Fruit fly (Drosophila melanogaster) whole organism, prepupa: Measurements from ENCODE around the gene CG11999.

Source experiments
- CG3919 ChIP-seq: fragments of 200-800 bp; sonication (Bioruptor generic); optimal IDR thresholded peaks from 3 replicates; lab custom pipeline; 2016; ENCODE audit warnings: missing biosample characterization, missing genetic modification characterization
- CG4318 ChIP-seq: fragments of 200-800 bp; sonication (Bioruptor generic); optimal IDR thresholded peaks from 3 replicates; lab custom pipeline; 2017; ENCODE audit warnings: missing biosample characterization, mild to moderate bottlenecking, missing genetic modification characterization
- CG6792 ChIP-seq: fragments of 200-800 bp; sonication (Bioruptor generic); optimal IDR thresholded peaks from 3 replicates; lab custom pipeline; 2016; ENCODE audit warnings: missing biosample characterization, missing genetic modification characterization
- CG8119 ChIP-seq: fragments of 200-800 bp; sonication (Bioruptor generic); IDR thresholded peaks from 3 replicates; pipeline ENCODE4 v1.3.6; 2022; ENCODE audit warnings: missing biosample characterization, missing genetic modification characterization
- Eip93F ChIP-seq: fragments of 200-800 bp; sonication (Bioruptor generic); optimal IDR thresholded peaks from 2 replicates; lab custom pipeline; 2016; ENCODE audit warnings: missing biosample characterization, mild to moderate bottlenecking, missing genetic modification characterization
- Ets21C ChIP-seq: fragments of 200-800 bp; sonication (Bioruptor generic); optimal IDR thresholded peaks from 3 replicates; lab custom pipeline; 2016; ENCODE audit warnings: missing biosample characterization, missing genetic modification characterization
- Gug ChIP-seq: fragments of 200-800 bp; sonication (Bioruptor generic); IDR thresholded peaks from 2 replicates; pipeline ENCODE4 v1.3.6; 2022; ENCODE audit warnings: missing biosample characterization, missing genetic modification characterization
- Hr39 ChIP-seq: fragments of 200-800 bp; sonication (Bioruptor generic); optimal IDR thresholded peaks from 2 replicates; lab custom pipeline; 2016; ENCODE audit warnings: missing biosample characterization, missing genetic modification characterization
- Smox ChIP-seq: fragments of 200-800 bp; sonication (Bioruptor generic); optimal IDR thresholded peaks from 3 replicates; lab custom pipeline; 2016; ENCODE audit warnings: missing biosample characterization, missing genetic modification characterization
- achi ChIP-seq: fragments of 200-800 bp; sonication (Bioruptor generic); optimal IDR thresholded peaks from 3 replicates; lab custom pipeline; 2016; ENCODE audit warnings: missing biosample characterization, missing genetic modification characterization
- cyc ChIP-seq: fragments of 200-800 bp; sonication (Bioruptor generic); optimal IDR thresholded peaks from 3 replicates; lab custom pipeline; 2016; ENCODE audit warnings: missing biosample characterization, missing genetic modification characterization
- fd85E ChIP-seq: fragments of 200-800 bp; sonication (Bioruptor generic); optimal IDR thresholded peaks from 3 replicates; lab custom pipeline; 2016; ENCODE audit warnings: missing biosample characterization, missing genetic modification characterization
- fkh ChIP-seq: fragments of 200-800 bp; sonication (Bioruptor generic); optimal IDR thresholded peaks from 3 replicates; lab custom pipeline; 2017; ENCODE audit warnings: missing biosample characterization, mild to moderate bottlenecking, missing genetic modification characterization, moderate library complexity
- ss ChIP-seq, 2 experiments: fragments of 200-800 bp; sonication (Bioruptor generic); optimal IDR thresholded peaks; 2 replicates in 1 of 2; 3 replicates in 1 of 2; lab custom pipeline; 2017 to 2018; ENCODE audit warnings: mild to moderate bottlenecking in 2 of 2, missing biosample characterization in 2 of 2, missing genetic modification characterization in 2 of 2, moderate library complexity in 1 of 2

DNA sequence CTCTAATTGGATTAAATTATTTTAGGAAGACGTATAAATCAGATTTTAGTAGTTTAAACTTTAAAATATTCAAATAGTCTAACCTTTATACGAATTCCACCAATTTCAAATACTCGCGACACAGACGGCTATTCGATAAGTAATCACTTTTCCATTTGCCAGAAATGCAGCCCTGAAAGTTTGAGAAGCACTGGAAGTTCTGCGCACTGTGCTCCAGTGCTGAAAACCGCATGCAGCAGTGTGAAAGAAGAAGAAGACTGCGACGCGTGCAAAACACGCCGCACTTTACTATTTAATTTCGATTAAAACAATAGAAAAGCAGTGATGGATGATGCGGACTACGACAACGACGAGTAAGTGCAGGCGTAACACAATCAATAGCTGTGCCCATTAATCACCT lies 17.0 kb upstream of the CG11999 start, which contains the start of gene Polr2F:
- no peak for TF ChIP-seq Smox (GFP tag; lab: Kevin White, UChicago)
- TF ChIP-seq CG3919 (GFP tag; lab: Kevin White, UChicago): no peak
- no peak for TF ChIP-seq ss (GFP tag; optimal IDR thresholded peaks at IDR 0.05; lab: Kevin White, UChicago)
- TF ChIP-seq cyc (GFP tag; lab: Kevin White, UChicago): peak; percentile 83
- TF ChIP-seq CG4318 (GFP tag; lab: Kevin White, UChicago): no peak
- no peak for TF ChIP-seq Eip93F (GFP tag; lab: Kevin White, UChicago)
- peak; percentile 83 for TF ChIP-seq Hr39
- TF ChIP-seq Ets21C (GFP tag; lab: Kevin White, UChicago): peak; percentile 66
- TF ChIP-seq Gug: peak; percentile 34; the same call in 1 of the 2 replicates
- no peak for TF ChIP-seq CG8119 (GFP tag; lab: Robert Waterston, UW)
- no peak for TF ChIP-seq fd85E (GFP tag; lab: Kevin White, UChicago)
- no peak for TF ChIP-seq achi
- TF ChIP-seq fkh (GFP tag; lab: Kevin White, UChicago): no peak
- no peak for TF ChIP-seq CG6792 (GFP tag; lab: Kevin White, UChicago)
